Fruit fly (Drosophila melanogaster): ENCODE results near the gene MKP-4.
A peak's percentile ranks its signal among the peaks of the same experiment; 100 is the strongest.

Gene MKP-4

dm6 chrX:19642819-19643504 is 20.0 kb downstream of the MKP-4 start, which contains the start of the genes CG12237 and Sec61gamma (continued):
- no peak for TF ChIP-seq Jarid2 (GFP tag; optimal IDR thresholded peaks at IDR 0.05)
- TF ChIP-seq sens-2 (GFP tag; IDR thresholded peaks at IDR 0.05) = no peak
- peak; percentile 9; the same call in 1 of the 2 replicates for TF ChIP-seq CG14014 (GFP tag; IDR thresholded peaks at IDR 0.05)
- TF ChIP-seq usp (GFP tag; optimal IDR thresholded peaks at IDR 0.05) = no peak
- no peak for TF ChIP-seq Vsx1 (GFP tag; optimal IDR thresholded peaks at IDR 0.05)
- TF ChIP-seq CG18262 (tag; optimal IDR thresholded peaks at IDR 0.05) = no peak
- TF ChIP-seq CG9437 (GFP tag; optimal IDR thresholded peaks at IDR 0.05) = no peak
- TF ChIP-seq Ets65A (GFP tag) = peak; percentile 59
- no peak for TF ChIP-seq cas (GFP tag; IDR thresholded peaks at IDR 0.05)
- TF ChIP-seq insv (GFP tag; optimal IDR thresholded peaks at IDR 0.05) = peak in 1 of 2 experiments; percentile 89
- peak; percentile 44 for TF ChIP-seq sug (tag; optimal IDR thresholded peaks at IDR 0.05)
- peak; percentile 77 for TF ChIP-seq CG12659 (GFP tag; optimal IDR thresholded peaks at IDR 0.05)
- peak; percentile 61 for TF ChIP-seq CG13894 (tag; optimal IDR thresholded peaks at IDR 0.05)
- TF ChIP-seq CG9797 (GFP tag; optimal IDR thresholded peaks at IDR 0.05) = peak; percentile 31
- peak; percentile 93 for TF ChIP-seq CG7928 (GFP tag; optimal IDR thresholded peaks at IDR 0.05)
- peak; percentile 29 for TF ChIP-seq CG17186 (GFP tag; optimal IDR thresholded peaks at IDR 0.05)
- TF ChIP-seq Sin3A (optimal IDR thresholded peaks at IDR 0.05) = peak; percentile 16
- TF ChIP-seq Opbp (GFP tag; IDR thresholded peaks at IDR 0.05; ENCODE audit: partially characterized antibody) = no peak; the same call in 2 of the 3 replicates
- no peak for TF ChIP-seq CG1233 (GFP tag; optimal IDR thresholded peaks at IDR 0.05)
- no peak for TF ChIP-seq knrl (GFP tag; IDR thresholded peaks at IDR 0.05; ENCODE audit: partially characterized antibody)
- TF ChIP-seq zf30C (GFP tag; optimal IDR thresholded peaks at IDR 0.05) = no peak
- no peak for TF ChIP-seq danr (GFP tag; IDR thresholded peaks at IDR 0.05)
- TF ChIP-seq Bteb2 (GFP tag; optimal IDR thresholded peaks at IDR 0.05) = peak; percentile 13
- peak; percentile 7 for TF ChIP-seq CG8290 (GFP tag; optimal IDR thresholded peaks at IDR 0.05)
- TF ChIP-seq CG8290 (tag; optimal IDR thresholded peaks at IDR 0.05) = peak in 1 of 2 experiments; percentile 78
- peak; percentile 45 for TF ChIP-seq CG12391 (tag; optimal IDR thresholded peaks at IDR 0.05)
- TF ChIP-seq CG7372 (GFP tag; IDR thresholded peaks at IDR 0.05) = no peak
- no peak for TF ChIP-seq C15 (GFP tag; IDR thresholded peaks at IDR 0.05)
- TF ChIP-seq Sry-δ (GFP tag; optimal IDR thresholded peaks at IDR 0.05) = peak; percentile 45
- peak; percentile 41 for TF ChIP-seq CG10267 (tag; optimal IDR thresholded peaks at IDR 0.05)
- TF ChIP-seq slbo (GFP tag; IDR thresholded peaks at IDR 0.05) = peak; percentile 58
- no peak for TF ChIP-seq D19A (tag; optimal IDR thresholded peaks at IDR 0.05)
- TF ChIP-seq CG17361 (GFP tag; IDR thresholded peaks at IDR 0.05) = peak; percentile 48; the same call in 2 of the 3 replicates
- peak; percentile 71 for TF ChIP-seq sens (GFP tag)
- peak; percentile 9 for TF ChIP-seq CG17385 (GFP tag; optimal IDR thresholded peaks at IDR 0.05)
- no peak for TF ChIP-seq Atf3 (GFP tag; optimal IDR thresholded peaks at IDR 0.05)
- TF ChIP-seq CG31441 (GFP tag; IDR thresholded peaks at IDR 0.05) = 0 out of 2 replicates have a peak, but pooled peaks have one; percentile 32
- TF ChIP-seq HLHmδ (GFP tag; optimal IDR thresholded peaks at IDR 0.05) = peak; percentile 85
- TF ChIP-seq CG18011 (GFP tag; optimal IDR thresholded peaks at IDR 0.05) = peak; percentile 96
- TF ChIP-seq HmgZ (tag; optimal IDR thresholded peaks at IDR 0.05) = peak; percentile 75
- TF ChIP-seq Bgb (GFP tag; IDR thresholded peaks at IDR 0.05; ENCODE audit: partially characterized antibody) = peak; percentile 30; the same call in 1 of the 2 replicates
- peak; percentile 33; the same call in 1 of the 2 replicates for TF ChIP-seq E2f2 (GFP tag; IDR thresholded peaks at IDR 0.05)
- 0 out of 3 replicates have a peak, but pooled peaks have one; percentile 44 for TF ChIP-seq so (GFP tag; IDR thresholded peaks at IDR 0.05)
- TF ChIP-seq ttk (GFP tag; IDR thresholded peaks at IDR 0.05) = no peak
- TF ChIP-seq H15 (GFP tag; IDR thresholded peaks at IDR 0.05) = no peak
- TF ChIP-seq nom (GFP tag; optimal IDR thresholded peaks at IDR 0.05) = peak; percentile 72
- TF ChIP-seq phol (tag; optimal IDR thresholded peaks at IDR 0.05) = peak; percentile 33
- peak; percentile 25 for TF ChIP-seq ERR (GFP tag; optimal IDR thresholded peaks at IDR 0.05)
- no peak for TF ChIP-seq Scr (GFP tag; IDR thresholded peaks at IDR 0.05; ENCODE audit: partially characterized antibody)
- TF ChIP-seq CoRest (tag; optimal IDR thresholded peaks at IDR 0.05) = peak; percentile 53

Measured in whole organism, embryonic.